Worm (Caenorhabditis elegans) whole organism, L4 larva: ENCODE results near the gene fbxb-117.

ENCODE experiments used
- ceh-20 ChIP-seq: fragments of 200-800 bp; sonication (Bioruptor generic); IDR thresholded peaks from 2 replicates; pipeline ENCODE4 v1.3.6; 2022; ENCODE audit warnings: missing genetic modification reagents, missing genetic modification characterization, missing compliant biosample characterization
- ceh-62 ChIP-seq: sonication (generic microtip); optimal IDR thresholded peaks from 2 replicates; lab custom pipeline; 2017; ENCODE audit warnings: missing biosample characterization, missing genetic modification characterization
- ceh-82 ChIP-seq: sonication (generic microtip); optimal IDR thresholded peaks from 2 replicates; lab custom pipeline; 2017; ENCODE audit warnings: missing biosample characterization, missing genetic modification characterization
- dmd-8 ChIP-seq: fragments of 200-800 bp; sonication (Bioruptor generic); IDR thresholded peaks from 2 replicates; pipeline ENCODE4 v1.3.6; 2022; ENCODE audit warnings: missing genetic modification characterization, missing compliant biosample characterization
- lsy-2 ChIP-seq, 2 experiments: fragments of 150-350 bp in 1 of 2; sonication (generic microtip) in 1 of 2; optimal IDR thresholded peaks; 2 replicates each; lab custom pipeline; 2014 to 2017; ENCODE audit warnings: missing biosample characterization in 2 of 2, missing genetic modification characterization in 2 of 2
- madf-9 ChIP-seq: fragments of 200-800 bp; sonication (Bioruptor generic); conservative IDR thresholded peaks from 2 replicates; pipeline ENCODE4 v1.3.6; 2022; ENCODE audit warnings: missing genetic modification reagents, missing genetic modification characterization, missing compliant biosample characterization
- mdl-1 ChIP-seq, 2 experiments: fragments of 150-350 bp in 1 of 2; sonication (generic microtip) in 1 of 2; optimal IDR thresholded peaks; 2 replicates each; lab custom pipeline; 2014 to 2017; ENCODE audit warnings: missing biosample characterization in 2 of 2, missing genetic modification characterization in 2 of 2
- pha-4 ChIP-seq, 2 experiments: fragments of 150-350 bp in 1 of 2; fragments of 200-800 bp in 1 of 2; sonication (Bioruptor generic) in 1 of 2; IDR thresholded peaks in 1 of 2; optimal IDR thresholded peaks in 1 of 2; 2 replicates each; pipeline versions ENCODE4 v1.3.6 to Lab custom; 2014 to 2022; ENCODE audit warnings: missing genetic modification characterization in 2 of 2, missing genetic modification reagents in 2 of 2, missing biosample characterization in 1 of 2, missing compliant biosample characterization in 1 of 2
- pqm-1 ChIP-seq: sonication (generic microtip); optimal IDR thresholded peaks from 2 replicates; lab custom pipeline; 2017; ENCODE audit warnings: missing biosample characterization, missing genetic modification characterization
- unc-130 ChIP-seq: sonication (generic microtip); optimal IDR thresholded peaks from 2 replicates; lab custom pipeline; 2016; ENCODE audit warnings: missing genetic modification reagents, missing genetic modification characterization, missing compliant biosample characterization
- unc-62 ChIP-seq, 3 experiments: fragments of 150-350 bp in 1 of 3; sonication (generic microtip); optimal IDR thresholded peaks in 2 of 3; peaks in 1 of 3; 1 replicate in 1 of 3; 2 replicates in 2 of 3; lab custom pipeline; 2014 to 2017; ENCODE audit warnings: missing biosample characterization in 3 of 3, missing genetic modification characterization in 3 of 3, missing genetic modification reagents in 3 of 3, missing genotype in 1 of 3

ce11 chrV:19306906-19307305 lies 24.5 kb downstream of the fbxb-117 start, which contains the start of gene F55C9.15:
- TF ChIP-seq mdl-1 (tag; optimal IDR thresholded peaks at IDR 0.05; lab: Kevin White, UChicago), result no peak
- TF ChIP-seq madf-9 (GFP tag; lab: Robert Waterston, UW), result no peak
- no peak for TF ChIP-seq lsy-2 (tag; optimal IDR thresholded peaks at IDR 0.05; lab: Kevin White, UChicago)
- TF ChIP-seq unc-130 (GFP tag; lab: Kevin White, UChicago), result no peak
- no peak for TF ChIP-seq ceh-62 (tag; lab: Kevin White, UChicago)
- no peak for TF ChIP-seq ceh-82 (tag; lab: Kevin White, UChicago)
- no peak for TF ChIP-seq pqm-1
- no peak for TF ChIP-seq pha-4 (GFP tag; IDR thresholded peaks at IDR 0.05; lab: Robert Waterston, UW)
- no peak for TF ChIP-seq pha-4 (tag; optimal IDR thresholded peaks at IDR 0.05; lab: Kevin White, UChicago)
- TF ChIP-seq dmd-8 (GFP tag; lab: Robert Waterston, UW), result no peak
- no peak for TF ChIP-seq ceh-20
- TF ChIP-seq unc-62 (GFP tag; optimal IDR thresholded peaks at IDR 0.05 in 1 of 2; lab: Kevin White, UChicago), result no peak
- no peak for TF ChIP-seq unc-62 (tag; optimal IDR thresholded peaks at IDR 0.05; lab: Kevin White, UChicago)
